Fruit fly (Drosophila melanogaster): ENCODE measurements around the gene CG18641.

CG18641 gene

DNA sequence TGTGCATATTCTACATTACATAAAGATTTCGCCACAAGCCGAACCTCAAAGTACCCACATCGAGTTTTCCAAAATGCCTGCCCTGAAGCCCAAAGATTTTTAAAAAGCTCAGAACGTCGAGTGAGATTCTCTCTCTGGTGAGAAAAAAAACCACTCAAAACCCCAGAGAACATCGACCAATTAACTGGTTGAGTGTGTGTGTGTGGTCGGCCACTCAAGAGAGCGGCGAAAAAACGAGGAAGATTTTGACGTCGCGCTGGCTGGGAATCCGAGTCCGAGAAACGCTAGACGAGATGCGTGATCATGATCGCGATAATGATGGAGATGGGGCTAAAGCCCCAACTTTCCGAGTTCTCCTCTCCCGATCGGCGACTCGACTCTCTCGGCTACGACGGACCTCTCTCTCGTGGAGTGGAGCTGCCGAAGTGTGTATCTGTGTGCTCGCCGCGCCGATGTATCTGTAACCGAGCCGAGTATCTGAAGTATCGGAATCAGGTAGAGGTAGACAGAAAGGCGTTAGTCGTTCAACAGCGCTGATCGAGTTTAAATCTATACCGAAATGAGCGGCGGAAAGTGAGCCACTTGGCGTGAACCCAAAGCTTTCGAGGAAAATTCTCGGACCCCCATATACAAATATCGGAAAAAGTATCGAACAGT is 35.7 kb upstream of the CG18641 start (continued):
- TF ChIP-seq ato (GFP tag; IDR thresholded peaks at IDR 0.05; ENCODE audit: partially characterized antibody) (no peak), E2f1 (GFP tag; IDR thresholded peaks at IDR 0.05) (no peak), MESR4 (GFP tag; optimal IDR thresholded peaks at IDR 0.05) (no peak), corto (GFP tag; optimal IDR thresholded peaks at IDR 0.05) (no peak), ssp (GFP tag; IDR thresholded peaks at IDR 0.05) (no peak), YL-1 (GFP tag; optimal IDR thresholded peaks at IDR 0.05) (no peak), grn (GFP tag; optimal IDR thresholded peaks at IDR 0.05) (peak; percentile 96), Atf6 (GFP tag; IDR thresholded peaks at IDR 0.05) (no peak), gsb (GFP tag; IDR thresholded peaks at IDR 0.05) (no peak), CG1832 (GFP tag; optimal IDR thresholded peaks at IDR 0.05) (no peak), jing (GFP tag; optimal IDR thresholded peaks at IDR 0.05) (peak; percentile 40), CG10431 (GFP tag; optimal IDR thresholded peaks at IDR 0.05) (no peak), CG32532 (GFP tag; IDR thresholded peaks at IDR 0.05) (peak; percentile 30; the same call in 1 of the 2 replicates), mirr (GFP tag; optimal IDR thresholded peaks at IDR 0.05) (no peak), en (GFP tag; optimal IDR thresholded peaks at IDR 0.05) (no peak), Eip74EF (GFP tag; optimal IDR thresholded peaks at IDR 0.05) (peak in 1 of 2 experiments; percentile 22), NfI (GFP tag; optimal IDR thresholded peaks at IDR 0.05) (no peak), TFAM (GFP tag; optimal IDR thresholded peaks at IDR 0.05) (no peak), CG11696 (GFP tag; IDR thresholded peaks at IDR 0.05) (no peak), CrebB (tag; optimal IDR thresholded peaks at IDR 0.05) (no peak), CG30020 (tag; optimal IDR thresholded peaks at IDR 0.05) (no peak), CG33213 (GFP tag; optimal IDR thresholded peaks at IDR 0.05) (no peak), CG10274 (GFP tag; optimal IDR thresholded peaks at IDR 0.05) (no peak), schlank (tag; optimal IDR thresholded peaks at IDR 0.05) (no peak), repo (GFP tag; optimal IDR thresholded peaks at IDR 0.05) (no peak), Dref (GFP tag; IDR thresholded peaks at IDR 0.05) (no peak), CG6813 (GFP tag; optimal IDR thresholded peaks at IDR 0.05) (peak; percentile 5), bigmax (GFP tag; optimal IDR thresholded peaks at IDR 0.05) (no peak), CG12219 (GFP tag; optimal IDR thresholded peaks at IDR 0.05) (no peak), bab2 (GFP tag; optimal IDR thresholded peaks at IDR 0.05) (no peak), Hr3 (GFP tag; optimal IDR thresholded peaks at IDR 0.05) (no peak), pb (GFP tag; optimal IDR thresholded peaks at IDR 0.05) (no peak), nom (GFP tag; optimal IDR thresholded peaks at IDR 0.05) (peak; percentile 15), Atf3 (GFP tag; optimal IDR thresholded peaks at IDR 0.05) (no peak), sd (tag; optimal IDR thresholded peaks at IDR 0.05) (peak; percentile 56), CG17385 (GFP tag; optimal IDR thresholded peaks at IDR 0.05) (peak; percentile 13), CG34224 (GFP tag; IDR thresholded peaks at IDR 0.05; ENCODE audit: partially characterized antibody) (peak; percentile 46; the same call in 2 of the 3 replicates), CG5953 (GFP tag; IDR thresholded peaks at IDR 0.05) (no peak), Nf-YB (GFP tag; optimal IDR thresholded peaks at IDR 0.05) (peak; percentile 77), ham (GFP tag; IDR thresholded peaks at IDR 0.05) (no peak), CG11247 (GFP tag; IDR thresholded peaks at IDR 0.05) (no peak), CG12299 (tag; optimal IDR thresholded peaks at IDR 0.05) (no peak), otp (GFP tag; IDR thresholded peaks at IDR 0.05) (no peak), zfh1 (GFP tag; IDR thresholded peaks at IDR 0.05) (0 out of 3 replicates have a peak, but pooled peaks have one; percentile 12), fd3F (GFP tag; optimal IDR thresholded peaks at IDR 0.05) (no peak), Awh (GFP tag; IDR thresholded peaks at IDR 0.05) (no peak), Adf1 (GFP tag; IDR thresholded peaks at IDR 0.05) (peak; percentile 70), her (GFP tag; optimal IDR thresholded peaks at IDR 0.05) (peak; percentile 2), CG4282 (GFP tag; optimal IDR thresholded peaks at IDR 0.05) (no peak), CkIIα-i1 (GFP tag; IDR thresholded peaks at IDR 0.05) (no peak)

Data from whole organism, embryonic.